Worm (Caenorhabditis elegans) whole organism, L2 larva: ENCODE measurements around the gene epg-4.

Experiments
- alr-1 ChIP-seq: fragments of 150-350 bp; optimal IDR thresholded peaks from 2 replicates; lab custom pipeline; 2014; ENCODE audit warnings: missing biosample characterization, missing genetic modification characterization
- ama-1 ChIP-seq: fragments of 150-350 bp; optimal IDR thresholded peaks from 2 replicates; lab custom pipeline; 2018; ENCODE audit warnings: inconsistent platforms
- nhr-12 ChIP-seq: fragments of 150-350 bp; optimal IDR thresholded peaks from 2 replicates; lab custom pipeline; 2014; ENCODE audit warnings: missing biosample characterization, missing genetic modification characterization
- nhr-237 ChIP-seq: fragments of 150-350 bp; optimal IDR thresholded peaks from 2 replicates; lab custom pipeline; 2014; ENCODE audit warnings: missing biosample characterization, missing genetic modification characterization
- nhr-6 ChIP-seq: fragments of 150-350 bp; optimal IDR thresholded peaks from 2 replicates; lab custom pipeline; 2014; ENCODE audit warnings: missing biosample characterization, missing genetic modification characterization
- unc-62 ChIP-seq: fragments of 150-350 bp; optimal IDR thresholded peaks from 2 replicates; lab custom pipeline; 2014; ENCODE audit warnings: missing biosample characterization, missing genetic modification reagents, missing genetic modification characterization
- ztf-1 ChIP-seq: fragments of 200-800 bp; sonication (Bioruptor generic); conservative IDR thresholded peaks from 2 replicates; pipeline ENCODE4 v1.3.6; 2022; ENCODE audit warnings: missing genetic modification characterization, missing compliant biosample characterization

DNA sequence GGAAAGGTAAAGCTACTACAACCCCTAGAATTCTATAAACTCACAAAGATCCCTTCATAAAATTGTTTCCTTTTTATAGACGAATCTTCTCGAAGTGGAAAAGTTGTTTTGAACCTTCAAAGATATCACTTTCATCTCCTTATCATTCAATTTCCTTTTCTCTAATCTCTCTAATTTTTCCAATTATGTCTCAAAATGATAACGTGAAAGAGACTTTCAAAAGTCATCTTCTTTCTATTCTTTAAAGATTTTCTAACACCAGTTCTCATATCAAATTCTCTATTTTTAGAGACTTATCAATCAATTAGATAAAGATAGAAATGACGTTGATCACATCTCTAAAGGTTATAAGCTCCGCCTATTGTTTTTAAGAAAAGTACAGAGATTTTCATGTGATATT lies 17.5 kb downstream of the epg-4 start:
- TF ChIP-seq unc-62 (GFP tag; lab: Kevin White, UChicago), result no peak
- TF ChIP-seq ztf-1 (GFP tag; lab: Robert Waterston, UW), result no peak
- no peak for TF ChIP-seq nhr-12 (tag; lab: Kevin White, UChicago)
- no peak for TF ChIP-seq nhr-237
- TF ChIP-seq alr-1, result no peak
- TF ChIP-seq ama-1, result no peak
- no peak for TF ChIP-seq nhr-6
